Worm (Caenorhabditis elegans) whole organism, L4 larva: ENCODE measurements around the gene C05D9.9.

Experiments
- F26F4.8 ChIP-seq: fragments of 200-800 bp; sonication (Bioruptor generic); conservative IDR thresholded peaks from 2 replicates; pipeline ENCODE4 v1.3.6; 2022; ENCODE audit warnings: missing genetic modification characterization, missing compliant biosample characterization
- F44E2.7 ChIP-seq: fragments of 200-800 bp; sonication (Bioruptor generic); IDR thresholded peaks from 2 replicates; pipeline ENCODE4 v2.1.2; 2022; ENCODE audit warnings: missing genetic modification characterization, missing compliant biosample characterization
- ces-1 ChIP-seq: fragments of 150-350 bp; sonication (generic microtip); optimal IDR thresholded peaks from 4 replicates; lab custom pipeline; 2014; ENCODE audit warnings: missing biosample characterization, missing genetic modification reagents, missing genetic modification characterization
- ctbp-1 ChIP-seq: fragments of 200-800 bp; sonication (Bioruptor generic); IDR thresholded peaks from 2 replicates; pipeline ENCODE4 v1.3.6; 2022; ENCODE audit warnings: missing genetic modification reagents, missing genetic modification characterization, missing compliant biosample characterization
- daf-12 ChIP-seq: fragments of 150-350 bp; optimal IDR thresholded peaks from 2 replicates; lab custom pipeline; 2014; ENCODE audit warnings: missing biosample characterization, missing genetic modification reagents, missing genetic modification characterization
- daf-19 ChIP-seq: fragments of 200-800 bp; sonication (Bioruptor generic); conservative IDR thresholded peaks from 2 replicates; pipeline ENCODE4 v1.3.6; 2022; ENCODE audit warnings: missing genetic modification characterization, missing compliant biosample characterization
- daf-8 ChIP-seq: fragments of 200-800 bp; sonication (Bioruptor generic); IDR thresholded peaks from 2 replicates; pipeline ENCODE4 v1.3.6; 2022; ENCODE audit warnings: missing genetic modification characterization, missing compliant biosample characterization
- fos-1 ChIP-seq: fragments of 150-350 bp; optimal IDR thresholded peaks from 2 replicates; lab custom pipeline; 2014; ENCODE audit warnings: missing biosample characterization, missing genetic modification characterization
- lin-15B ChIP-seq: fragments of 150-350 bp; sonication (generic microtip); optimal IDR thresholded peaks from 3 replicates; lab custom pipeline; 2014; ENCODE audit warnings: missing biosample characterization, missing genetic modification characterization
- lin-39 ChIP-seq: fragments of 150-350 bp; optimal IDR thresholded peaks from 2 replicates; lab custom pipeline; 2014; ENCODE audit warnings: missing biosample characterization, missing genetic modification reagents, missing genetic modification characterization
- madf-5 ChIP-seq, 2 experiments: fragments of 200-800 bp; sonication (Bioruptor generic); IDR thresholded peaks; 2 replicates each; pipeline ENCODE4 v1.3.6; 2022; ENCODE audit warnings: missing compliant biosample characterization in 2 of 2, missing genetic modification characterization in 2 of 2
- mdl-1 ChIP-seq, 2 experiments: fragments of 150-350 bp in 1 of 2; sonication (generic microtip) in 1 of 2; optimal IDR thresholded peaks; 2 replicates each; lab custom pipeline; 2014 to 2017; ENCODE audit warnings: missing biosample characterization in 2 of 2, missing genetic modification characterization in 2 of 2
- mxl-3 ChIP-seq: fragments of 200-800 bp; sonication (Bioruptor generic); optimal IDR thresholded peaks from 2 replicates; lab custom pipeline; 2018; ENCODE audit warnings: mild to moderate bottlenecking, missing genetic modification characterization, missing compliant biosample characterization
- nhr-48 ChIP-seq: sonication (generic microtip); optimal IDR thresholded peaks from 2 replicates; lab custom pipeline; 2016; ENCODE audit warnings: mild to moderate bottlenecking, missing genetic modification characterization, missing compliant biosample characterization
- skn-1 ChIP-seq: fragments of 150-350 bp; optimal IDR thresholded peaks from 2 replicates; lab custom pipeline; 2014; ENCODE audit warnings: missing biosample characterization, missing genetic modification characterization
- spr-1 ChIP-seq: sonication (generic microtip); optimal IDR thresholded peaks from 2 replicates; lab custom pipeline; 2016; ENCODE audit warnings: mild to moderate bottlenecking, missing genetic modification characterization, missing compliant biosample characterization
- tra-1 ChIP-seq: fragments of 200-800 bp; sonication (Bioruptor generic); IDR thresholded peaks from 2 replicates; pipeline ENCODE4 v1.3.6; 2022; ENCODE audit warnings: missing genetic modification reagents, missing genetic modification characterization, missing compliant biosample characterization
- unc-130 ChIP-seq: sonication (generic microtip); optimal IDR thresholded peaks from 2 replicates; lab custom pipeline; 2016; ENCODE audit warnings: missing genetic modification reagents, missing genetic modification characterization, missing compliant biosample characterization
- unc-39 ChIP-seq: sonication (generic microtip); optimal IDR thresholded peaks from 2 replicates; lab custom pipeline; 2017; ENCODE audit warnings: missing biosample characterization, missing genetic modification characterization

C05D9.9 gene

ce11 chrX:1081927-1082326, 42.1 kb downstream of the C05D9.9 start (continued):
- TF ChIP-seq spr-1 (tag; lab: Kevin White, UChicago) (no peak), daf-8 (GFP tag; lab: Robert Waterston, UW) (no peak), F26F4.8 (no peak), lin-39 (tag; lab: Kevin White, UChicago) (no peak), lin-15B (no peak), fos-1 (no peak), nhr-48 (tag; lab: Kevin White, UChicago) (no peak), ces-1 (GFP tag; lab: Kevin White, UChicago) (no peak), mdl-1 (tag; optimal IDR thresholded peaks at IDR 0.05; lab: Kevin White, UChicago) (no peak), mxl-3 (GFP tag; lab: Kevin White, UChicago) (peak; percentile 19), madf-5 (GFP tag; IDR thresholded peaks at IDR 0.05; lab: Robert Waterston, UW) (no peak), tra-1 (GFP tag; lab: Robert Waterston, UW) (no peak), daf-12 (tag; lab: Kevin White, UChicago) (no peak), F44E2.7 (0 out of 2 replicates have a peak, but pooled peaks have one; percentile 34), unc-130 (GFP tag; lab: Kevin White, UChicago) (no peak)

- no peak for TF ChIP-seq spr-1 (tag; lab: Kevin White, UChicago)
- no peak for TF ChIP-seq fos-1
- no peak for TF ChIP-seq skn-1 (tag; lab: Kevin White, UChicago)
- no peak for TF ChIP-seq ctbp-1
- TF ChIP-seq unc-39 (tag; lab: Kevin White, UChicago) = no peak
- no peak for TF ChIP-seq daf-19 (GFP tag; lab: Robert Waterston, UW)
These were observed 43.5 kb downstream of the C05D9.9 start, which contains the start of gene pfn-3 for ce11 chrX:1080549-1080948. pfn-3 (minus strand) TSS chrX:1080649.
